Worm (Caenorhabditis elegans): ENCODE results near the gene cest-35.2.

The cest-35.2 gene

ce11 chrV:5274974-5275373 lies 38.0 kb upstream of the cest-35.2 start (continued):
- no peak for TF ChIP-seq mxl-3 (GFP tag; optimal IDR thresholded peaks at IDR 0.05)
- TF ChIP-seq ZK337.2 (GFP tag; IDR thresholded peaks at IDR 0.05) = no peak
- TF ChIP-seq ceh-32 (tag; optimal IDR thresholded peaks at IDR 0.05; ENCODE audit: poor library complexity) = no peak
- no peak for TF ChIP-seq nhr-77 (tag; optimal IDR thresholded peaks at IDR 0.05)
- TF ChIP-seq nhr-76 (tag; optimal IDR thresholded peaks at IDR 0.05) = no peak
- no peak for TF ChIP-seq Y75B8A.6 (GFP tag; IDR thresholded peaks at IDR 0.05)
- no peak for TF ChIP-seq aha-1 (tag)
- TF ChIP-seq lin-39 (tag; optimal IDR thresholded peaks at IDR 0.05) = no peak
- no peak for TF ChIP-seq nhr-11 (tag; optimal IDR thresholded peaks at IDR 0.05)
- TF ChIP-seq ztf-11 (tag; optimal IDR thresholded peaks at IDR 0.05) = no peak
- peak; percentile 30 for TF ChIP-seq duxl-1 (tag; optimal IDR thresholded peaks at IDR 0.05; ENCODE audit: poor library complexity)
- TF ChIP-seq arid-1 (GFP tag; conservative IDR thresholded peaks at IDR 0.05) = no peak
- TF ChIP-seq D1046.2 (GFP tag; IDR thresholded peaks at IDR 0.05) = no peak
- TF ChIP-seq dmd-6 (GFP tag; IDR thresholded peaks at IDR 0.05) = 0 out of 2 replicates have a peak, but pooled peaks have one; percentile 37
- no peak for TF ChIP-seq lin-29 (GFP tag; IDR thresholded peaks at IDR 0.05)
- TF ChIP-seq F26F4.8 (GFP tag; conservative IDR thresholded peaks at IDR 0.05) = no peak
- TF ChIP-seq zip-2 (tag; optimal IDR thresholded peaks at IDR 0.05) = no peak
- no peak for TF ChIP-seq F49E8.2 (tag; optimal IDR thresholded peaks at IDR 0.05; ENCODE audit: borderline replicate concordance)
- no peak for TF ChIP-seq vab-7 (GFP tag; IDR thresholded peaks at IDR 0.05)
- no peak for TF ChIP-seq fkh-10 (GFP tag; optimal IDR thresholded peaks at IDR 0.05)
- TF ChIP-seq fos-1 (tag; optimal IDR thresholded peaks at IDR 0.05) = no peak
- TF ChIP-seq dve-1 (tag; optimal IDR thresholded peaks at IDR 0.05; ENCODE audit: insufficient read depth) = no peak
- peak in 1 of 2 experiments; percentile 72 for TF ChIP-seq lsy-2 (tag; optimal IDR thresholded peaks at IDR 0.05)
- TF ChIP-seq R02D3.7 (tag; optimal IDR thresholded peaks at IDR 0.05) = no peak
- peak; percentile 36 for TF ChIP-seq hlh-11 (tag; optimal IDR thresholded peaks at IDR 0.05)
- TF ChIP-seq unc-62 (GFP tag; optimal IDR thresholded peaks at IDR 0.05 in 1 of 2) = no peak
- TF ChIP-seq unc-62 (tag; optimal IDR thresholded peaks at IDR 0.05) = no peak
- TF ChIP-seq F10B5.3 (tag; optimal IDR thresholded peaks at IDR 0.05) = no peak
- no peak for TF ChIP-seq ceh-20 (GFP tag; IDR thresholded peaks at IDR 0.05)
- no peak for TF ChIP-seq F44E2.7 (GFP tag; IDR thresholded peaks at IDR 0.05)
- peak; percentile 61 for TF ChIP-seq hlh-30 (tag; optimal IDR thresholded peaks at IDR 0.05; ENCODE audit: insufficient read depth)
- no peak for TF ChIP-seq attf-4 (tag; optimal IDR thresholded peaks at IDR 0.05)
- no peak for TF ChIP-seq php-3 (GFP tag; IDR thresholded peaks at IDR 0.05)
- TF ChIP-seq tag-97 (GFP tag; IDR thresholded peaks at IDR 0.05) = no peak
- TF ChIP-seq lir-3 (tag; optimal IDR thresholded peaks at IDR 0.05) = no peak
- TF ChIP-seq daf-12 (tag; optimal IDR thresholded peaks at IDR 0.05) = no peak
- TF ChIP-seq zfp-2 (tag; optimal IDR thresholded peaks at IDR 0.05) = no peak
- TF ChIP-seq ceh-44 (GFP tag; IDR thresholded peaks at IDR 0.05) = no peak
- peak in 1 of 2 experiments; percentile 34 for TF ChIP-seq mdl-1 (tag; optimal IDR thresholded peaks at IDR 0.05)
- no peak for TF ChIP-seq mdt-29 (GFP tag; IDR thresholded peaks at IDR 0.05)
- TF ChIP-seq cey-2 (tag; optimal IDR thresholded peaks at IDR 0.05; ENCODE audit: borderline replicate concordance, insufficient read depth) = no peak
- TF ChIP-seq Y5F2A.4 (GFP tag; optimal IDR thresholded peaks at IDR 0.05) = no peak
- no peak for TF ChIP-seq pqm-1 (tag; optimal IDR thresholded peaks at IDR 0.05)
- TF ChIP-seq lim-7 (GFP tag; IDR thresholded peaks at IDR 0.05) = no peak
- TF ChIP-seq nhr-6 (tag; optimal IDR thresholded peaks at IDR 0.05) = no peak
- peak; percentile 62; the same call in 1 of the 2 replicates for TF ChIP-seq egl-43 (GFP tag; IDR thresholded peaks at IDR 0.05)
- no peak for TF ChIP-seq madf-5 (GFP tag; IDR thresholded peaks at IDR 0.05)
- no peak for TF ChIP-seq nhr-102 (tag; optimal IDR thresholded peaks at IDR 0.05)
- TF ChIP-seq nhr-41 (GFP tag; IDR thresholded peaks at IDR 0.05) = no peak
- no peak for TF ChIP-seq dmd-9 (GFP tag; IDR thresholded peaks at IDR 0.05)
- TF ChIP-seq tra-1 (GFP tag; IDR thresholded peaks at IDR 0.05) = no peak
- peak; percentile 66 for TF ChIP-seq dpl-1 (GFP tag; optimal IDR thresholded peaks at IDR 0.05)
